Worm (Caenorhabditis elegans) whole organism, L4 larva: ENCODE measurements around the gene F55B11.6.
A peak's percentile ranks its signal among the peaks of the same experiment; 100 is the strongest.

Experiments
- aly-2 ChIP-seq: sonication (generic microtip); optimal IDR thresholded peaks from 2 replicates; lab custom pipeline; 2018; ENCODE audit warnings: missing biosample characterization, missing genetic modification characterization
- egl-27 ChIP-seq: sonication (generic microtip); optimal IDR thresholded peaks from 3 replicates; lab custom pipeline; 2017; ENCODE audit warnings: missing biosample characterization, missing genetic modification reagents, missing genetic modification characterization
- mdl-1 ChIP-seq, 2 experiments: fragments of 150-350 bp in 1 of 2; sonication (generic microtip) in 1 of 2; optimal IDR thresholded peaks; 2 replicates each; lab custom pipeline; 2014 to 2017; ENCODE audit warnings: missing biosample characterization in 2 of 2, missing genetic modification characterization in 2 of 2
- mdt-29 ChIP-seq: fragments of 200-800 bp; sonication (Bioruptor generic); IDR thresholded peaks from 2 replicates; pipeline ENCODE4 v1.3.6; 2022; ENCODE audit warnings: missing genetic modification reagents, missing genetic modification characterization, missing compliant biosample characterization
- nhr-10 ChIP-seq: fragments of 150-350 bp; optimal IDR thresholded peaks from 2 replicates; lab custom pipeline; 2014; ENCODE audit warnings: missing biosample characterization, missing genetic modification characterization
- nhr-11 ChIP-seq: fragments of 150-350 bp; optimal IDR thresholded peaks from 2 replicates; lab custom pipeline; 2014; ENCODE audit warnings: missing biosample characterization, missing genetic modification characterization
- nhr-76 ChIP-seq: fragments of 150-350 bp; optimal IDR thresholded peaks from 2 replicates; lab custom pipeline; 2014; ENCODE audit warnings: missing biosample characterization, missing genetic modification characterization
- skn-1 ChIP-seq: fragments of 150-350 bp; optimal IDR thresholded peaks from 2 replicates; lab custom pipeline; 2014; ENCODE audit warnings: missing biosample characterization, missing genetic modification characterization
- snpc-4 ChIP-seq: fragments of 150-350 bp; optimal IDR thresholded peaks from 2 replicates; lab custom pipeline; 2014; ENCODE audit warnings: missing biosample characterization, missing genetic modification characterization
- unc-62 ChIP-seq, 3 experiments: fragments of 150-350 bp in 1 of 3; sonication (generic microtip); optimal IDR thresholded peaks in 2 of 3; peaks in 1 of 3; 1 replicate in 1 of 3; 2 replicates in 2 of 3; lab custom pipeline; 2014 to 2017; ENCODE audit warnings: missing biosample characterization in 3 of 3, missing genetic modification characterization in 3 of 3, missing genetic modification reagents in 3 of 3, missing genotype in 1 of 3
- ztf-11 ChIP-seq: fragments of 150-350 bp; optimal IDR thresholded peaks from 2 replicates; lab custom pipeline; 2014; ENCODE audit warnings: missing biosample characterization, missing genetic modification characterization
- ztf-7 ChIP-seq: fragments of 150-350 bp; optimal IDR thresholded peaks from 2 replicates; lab custom pipeline; 2014; ENCODE audit warnings: missing biosample characterization, missing genetic modification characterization

DNA sequence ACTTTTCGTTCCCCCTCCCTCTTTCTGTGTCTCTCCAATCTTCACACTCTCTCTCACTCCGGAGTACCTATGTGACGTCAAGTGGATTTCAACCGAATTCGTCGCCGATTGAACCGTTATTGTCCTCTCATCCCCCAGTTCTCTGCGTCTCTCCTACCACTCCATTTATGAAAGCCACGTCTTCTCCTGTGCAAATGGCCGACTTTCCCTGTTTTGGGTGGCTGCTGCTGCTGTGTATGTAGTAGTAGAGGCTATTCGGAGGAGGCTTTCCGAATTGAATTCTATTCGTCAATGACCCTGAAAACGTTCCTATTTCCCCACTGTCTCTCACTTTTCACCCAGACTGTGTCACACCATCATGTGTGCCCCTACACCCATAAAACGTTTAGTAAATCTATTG lies 25.3 kb downstream of the F55B11.6 start:
- TF ChIP-seq nhr-76 (tag; lab: Kevin White, UChicago) (no peak), nhr-10 (tag; lab: Kevin White, UChicago) (no peak), mdl-1 (tag; optimal IDR thresholded peaks at IDR 0.05; lab: Kevin White, UChicago) (no peak), snpc-4 (no peak), unc-62 (GFP tag; optimal IDR thresholded peaks at IDR 0.05 in 1 of 2; lab: Kevin White, UChicago) (peak in 1 of 2 experiments; percentile 87), unc-62 (tag; optimal IDR thresholded peaks at IDR 0.05; lab: Kevin White, UChicago) (no peak), nhr-11 (no peak), mdt-29 (GFP tag; lab: Robert Waterston, UW) (no peak), skn-1 (tag; lab: Kevin White, UChicago) (no peak), aly-2 (no peak), egl-27 (tag; lab: Kevin White, UChicago) (no peak), ztf-7 (no peak), ztf-11 (tag; lab: Kevin White, UChicago) (no peak)
